Worm (Caenorhabditis elegans) whole organism, young adult: Measurements from ENCODE around the gene ncl-1.
A peak's percentile ranks its signal among the peaks of the same experiment; 100 is the strongest.

Source experiments
- B0261.1 ChIP-seq: sonication (generic microtip); optimal IDR thresholded peaks from 2 replicates; lab custom pipeline; 2016; ENCODE audit warnings: mild to moderate bottlenecking, missing genetic modification characterization, moderate library complexity, missing compliant biosample characterization
- D2030.7 ChIP-seq: fragments of 200-800 bp; sonication (Bioruptor generic); IDR thresholded peaks from 2 replicates; pipeline ENCODE4 v1.3.6; 2022; ENCODE audit warnings: missing genetic modification reagents, missing genetic modification characterization, missing compliant biosample characterization
- F22D6.2 ChIP-seq: sonication (generic microtip); optimal IDR thresholded peaks from 2 replicates; lab custom pipeline; 2016; ENCODE audit warnings: mild to moderate bottlenecking, missing genetic modification characterization, missing compliant biosample characterization
- F33H1.4 ChIP-seq: fragments of 200-800 bp; sonication (Bioruptor generic); IDR thresholded peaks from 2 replicates; pipeline ENCODE4 v1.3.6; 2022; ENCODE audit warnings: missing genetic modification reagents, missing genetic modification characterization, missing compliant biosample characterization
- K12H6.12 ChIP-seq: fragments of 200-800 bp; sonication (Bioruptor generic); optimal IDR thresholded peaks from 2 replicates; lab custom pipeline; 2018; ENCODE audit warnings: mild to moderate bottlenecking, missing genetic modification characterization, missing compliant biosample characterization
- Y53F4B.3 ChIP-seq: fragments of 200-800 bp; sonication (Bioruptor generic); IDR thresholded peaks from 2 replicates; pipeline ENCODE4 v1.3.6; 2022; ENCODE audit warnings: missing genetic modification reagents, missing genetic modification characterization, missing compliant biosample characterization
- ZK185.1 ChIP-seq: sonication (generic microtip); optimal IDR thresholded peaks from 2 replicates; lab custom pipeline; 2016; ENCODE audit warnings: mild to moderate bottlenecking, missing genetic modification characterization, missing compliant biosample characterization; ENCODE audit not compliant: poor library complexity, severe bottlenecking
- akir-1 ChIP-seq: fragments of 200-800 bp; sonication (Bioruptor generic); optimal IDR thresholded peaks from 2 replicates; lab custom pipeline; 2018; ENCODE audit warnings: mild to moderate bottlenecking, missing genetic modification characterization, moderate library complexity, missing compliant biosample characterization
- ama-1 ChIP-seq, 3 experiments: fragments of 150-350 bp in 1 of 3; sonication (generic microtip) in 2 of 3; optimal IDR thresholded peaks; 2 replicates each; lab custom pipeline; 2014 to 2018; ENCODE audit warnings: missing biosample characterization in 2 of 3, missing genetic modification characterization in 2 of 3, missing genetic modification reagents in 2 of 3
- athp-1 ChIP-seq: sonication (generic microtip); optimal IDR thresholded peaks from 2 replicates; lab custom pipeline; 2017; ENCODE audit warnings: mild to moderate bottlenecking, missing genetic modification characterization, missing compliant biosample characterization
- attf-5 ChIP-seq: fragments of 200-800 bp; sonication (Bioruptor generic); optimal IDR thresholded peaks from 2 replicates; lab custom pipeline; 2018; ENCODE audit warnings: mild to moderate bottlenecking, missing genetic modification characterization, missing compliant biosample characterization
- bed-2 ChIP-seq: fragments of 200-800 bp; sonication (Bioruptor generic); IDR thresholded peaks from 2 replicates; pipeline ENCODE4 v1.3.6; 2022; ENCODE audit warnings: missing genetic modification reagents, missing genetic modification characterization, missing compliant biosample characterization
- cebp-1 ChIP-seq, 2 experiments: fragments of 200-800 bp in 1 of 2; sonication (Bioruptor generic) in 1 of 2; sonication (generic microtip) in 1 of 2; IDR thresholded peaks in 1 of 2; optimal IDR thresholded peaks in 1 of 2; 2 replicates each; pipeline versions ENCODE4 v1.3.6 to Lab custom; 2017 to 2022; ENCODE audit warnings: missing compliant biosample characterization in 2 of 2, missing genetic modification characterization in 2 of 2, mild to moderate bottlenecking in 1 of 2, missing genetic modification reagents in 1 of 2, moderate library complexity in 1 of 2
- ceh-100 ChIP-seq: fragments of 200-800 bp; sonication (Bioruptor generic); IDR thresholded peaks from 2 replicates; pipeline ENCODE4 v1.3.6; 2022; ENCODE audit warnings: missing genetic modification reagents, missing genetic modification characterization, missing compliant biosample characterization
- ceh-40 ChIP-seq: fragments of 200-800 bp; sonication (Bioruptor generic); IDR thresholded peaks from 2 replicates; pipeline ENCODE4 v1.3.6; 2022; ENCODE audit warnings: missing genetic modification characterization, missing compliant biosample characterization
- ceh-58 ChIP-seq: fragments of 200-800 bp; sonication (Bioruptor generic); IDR thresholded peaks from 2 replicates; pipeline ENCODE4 v1.3.6; 2022; ENCODE audit warnings: missing genetic modification characterization, missing compliant biosample characterization
- ceh-91 ChIP-seq: fragments of 200-800 bp; sonication (Bioruptor generic); IDR thresholded peaks from 2 replicates; pipeline ENCODE4 v1.3.6; 2022; ENCODE audit warnings: missing genetic modification reagents, missing genetic modification characterization, missing compliant biosample characterization
- die-1 ChIP-seq: sonication (generic microtip); optimal IDR thresholded peaks from 2 replicates; lab custom pipeline; 2016; ENCODE audit warnings: missing genotype, mild to moderate bottlenecking, missing genetic modification characterization, missing compliant biosample characterization
- efl-1 ChIP-seq: fragments of 150-350 bp; optimal IDR thresholded peaks from 2 replicates; lab custom pipeline; 2014; ENCODE audit warnings: missing biosample characterization, missing genetic modification reagents, missing genetic modification characterization
- hlh-26 ChIP-seq: fragments of 200-800 bp; sonication (Bioruptor generic); conservative IDR thresholded peaks from 2 replicates; pipeline ENCODE4 v1.3.6; 2022; ENCODE audit warnings: missing genetic modification reagents, missing genetic modification characterization, missing compliant biosample characterization
- let-526 ChIP-seq: fragments of 200-800 bp; sonication (Bioruptor generic); IDR thresholded peaks from 2 replicates; pipeline ENCODE4 v1.3.6; 2022; ENCODE audit warnings: missing genetic modification reagents, missing genetic modification characterization, missing compliant biosample characterization
- lin-40 ChIP-seq: sonication (generic microtip); optimal IDR thresholded peaks from 2 replicates; lab custom pipeline; 2016; ENCODE audit warnings: missing genetic modification characterization, mild to moderate bottlenecking, missing compliant biosample characterization, missing genotype, missing genetic modification reagents
- lin-54 ChIP-seq: fragments of 200-800 bp; sonication (Bioruptor generic); optimal IDR thresholded peaks from 2 replicates; lab custom pipeline; 2018; ENCODE audit warnings: mild to moderate bottlenecking, missing genetic modification characterization, missing compliant biosample characterization
- lsl-1 ChIP-seq: fragments of 200-800 bp; sonication (Bioruptor generic); optimal IDR thresholded peaks from 2 replicates; lab custom pipeline; 2018; ENCODE audit warnings: mild to moderate bottlenecking, missing genetic modification characterization, moderate library complexity, missing compliant biosample characterization
- madf-3 ChIP-seq: fragments of 200-800 bp; sonication (Bioruptor generic); IDR thresholded peaks from 2 replicates; pipeline ENCODE4 v1.3.6; 2022; ENCODE audit warnings: missing genetic modification reagents, missing genetic modification characterization, missing compliant biosample characterization
- madf-6 ChIP-seq: fragments of 200-800 bp; sonication (Bioruptor generic); IDR thresholded peaks from 2 replicates; pipeline ENCODE4 v1.3.6; 2022; ENCODE audit warnings: missing genetic modification reagents, missing genetic modification characterization, missing compliant biosample characterization
- madf-8 ChIP-seq: fragments of 200-800 bp; sonication (Bioruptor generic); conservative IDR thresholded peaks from 2 replicates; pipeline ENCODE4 v1.3.6; 2022; ENCODE audit warnings: missing genetic modification reagents, missing genetic modification characterization, missing compliant biosample characterization
- mes-4 ChIP-seq: sonication (generic microtip); optimal IDR thresholded peaks from 2 replicates; lab custom pipeline; 2016; ENCODE audit warnings: missing genotype, missing genetic modification characterization, missing compliant biosample characterization
- nfya-1 ChIP-seq: sonication (generic microtip); optimal IDR thresholded peaks from 2 replicates; lab custom pipeline; 2017; ENCODE audit warnings: antibody characterized with exemption, missing compliant biosample characterization, missing genetic modification characterization, borderline replicate concordance; ENCODE audit not compliant: insufficient read depth
- nhr-120 ChIP-seq: fragments of 200-800 bp; sonication (Bioruptor generic); IDR thresholded peaks from 2 replicates; pipeline ENCODE4 v1.3.6; 2022; ENCODE audit warnings: missing genetic modification characterization, missing compliant biosample characterization
- nhr-27 ChIP-seq: fragments of 200-800 bp; sonication (Bioruptor generic); optimal IDR thresholded peaks from 2 replicates; lab custom pipeline; 2018; ENCODE audit warnings: mild to moderate bottlenecking, missing genetic modification characterization, moderate library complexity, missing compliant biosample characterization
- pbrm-1 ChIP-seq: fragments of 200-800 bp; sonication (Bioruptor generic); IDR thresholded peaks from 2 replicates; pipeline ENCODE4 v1.3.6; 2022; ENCODE audit warnings: missing genetic modification reagents, missing genetic modification characterization, missing compliant biosample characterization
- sea-2 ChIP-seq: fragments of 200-800 bp; sonication (Bioruptor generic); IDR thresholded peaks from 2 replicates; pipeline ENCODE4 v1.3.6; 2022; ENCODE audit warnings: missing genetic modification characterization, missing compliant biosample characterization
- snpc-1.1 ChIP-seq: sonication (generic microtip); optimal IDR thresholded peaks from 2 replicates; lab custom pipeline; 2017; ENCODE audit warnings: missing genetic modification characterization, mild to moderate bottlenecking, missing compliant biosample characterization, antibody characterized with exemption, moderate library complexity, missing genotype, missing genetic modification reagents; ENCODE audit not compliant: insufficient read depth
- snpc-3.4 ChIP-seq: sonication (generic microtip); optimal IDR thresholded peaks from 2 replicates; lab custom pipeline; 2017; ENCODE audit warnings: missing genetic modification characterization, mild to moderate bottlenecking, missing compliant biosample characterization, antibody characterized with exemption, moderate library complexity, missing genotype, missing genetic modification reagents
- zfh-2 ChIP-seq: fragments of 200-800 bp; sonication (Bioruptor generic); conservative IDR thresholded peaks from 2 replicates; pipeline ENCODE4 v1.3.6; 2022; ENCODE audit warnings: missing genetic modification reagents, missing genetic modification characterization, missing compliant biosample characterization
- ztf-18 ChIP-seq: sonication (generic microtip); optimal IDR thresholded peaks from 2 replicates; lab custom pipeline; 2016; ENCODE audit warnings: missing genotype, mild to moderate bottlenecking, missing genetic modification characterization, missing compliant biosample characterization
- ztf-25 ChIP-seq: fragments of 200-800 bp; sonication (Bioruptor generic); IDR thresholded peaks from 2 replicates; pipeline ENCODE4 v1.3.6; 2022; ENCODE audit warnings: missing genetic modification reagents, missing genetic modification characterization, missing compliant biosample characterization
- ztf-3 ChIP-seq: fragments of 200-800 bp; sonication (Bioruptor generic); optimal IDR thresholded peaks from 2 replicates; lab custom pipeline; 2018; ENCODE audit warnings: mild to moderate bottlenecking, missing genetic modification characterization, missing compliant biosample characterization
- ztf-6 ChIP-seq: fragments of 200-800 bp; sonication (Bioruptor generic); IDR thresholded peaks from 2 replicates; pipeline ENCODE4 v1.3.6; 2022; ENCODE audit warnings: missing genetic modification reagents, missing genetic modification characterization, missing compliant biosample characterization

The ncl-1 gene

DNA sequence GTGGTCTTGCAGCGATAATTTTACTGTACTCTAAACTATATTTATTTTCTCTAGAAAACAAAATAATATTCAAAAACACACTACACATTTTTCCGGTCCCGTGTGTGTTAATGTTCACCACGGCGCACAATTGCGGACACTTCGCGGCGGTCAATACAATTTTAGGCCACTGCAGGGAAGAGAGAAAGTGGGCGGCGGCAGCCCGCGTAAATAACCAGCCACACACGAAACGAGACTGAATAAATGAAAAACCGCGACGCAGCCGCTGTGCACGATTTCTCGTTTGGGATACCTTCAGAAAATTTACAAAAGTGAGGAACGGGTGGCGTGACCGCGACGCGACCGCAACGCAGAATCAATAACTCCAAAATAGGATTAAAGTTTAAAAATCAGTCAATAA is 8.6 kb upstream of the ncl-1 start (continued):
- no peak for TF ChIP-seq athp-1 (tag; lab: Kevin White, UChicago)
- TF ChIP-seq, all 124 proteins: peak for 16

DNA sequence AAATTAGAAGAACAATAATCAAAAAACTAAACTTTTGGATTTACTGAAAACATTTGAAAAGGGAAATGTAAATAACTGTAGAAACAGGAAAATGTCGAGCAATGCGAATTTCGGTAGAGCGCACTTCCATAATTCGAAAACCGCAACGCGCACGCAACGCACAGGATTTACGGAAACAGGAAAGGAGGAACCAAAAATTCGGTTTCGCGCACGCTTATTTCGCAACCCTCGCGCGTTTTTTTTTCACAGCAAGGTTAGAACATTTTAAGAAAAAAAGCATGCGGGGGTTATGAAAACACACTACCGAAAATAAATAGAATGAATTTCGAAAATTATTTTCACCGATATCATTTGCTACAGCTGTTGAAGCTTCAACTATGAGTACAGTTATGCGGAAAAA is 8.0 kb upstream of the ncl-1 start:
- no peak for TF ChIP-seq cebp-1 (GFP tag; IDR thresholded peaks at IDR 0.05; lab: Robert Waterston, UW)
- TF ChIP-seq cebp-1 (tag; optimal IDR thresholded peaks at IDR 0.05; lab: Kevin White, UChicago) = peak; percentile 73
- TF ChIP-seq B0261.1 (tag; lab: Kevin White, UChicago) = no peak
- peak; percentile 31 for TF ChIP-seq snpc-1.1
- TF ChIP-seq ama-1 (optimal IDR thresholded peaks at IDR 0.05; lab: Kevin White, UChicago) = no peak
- no peak for TF ChIP-seq ama-1 (GFP tag; optimal IDR thresholded peaks at IDR 0.05; lab: Kevin White, UChicago)
- 0 out of 2 replicates have a peak, but pooled peaks have one; percentile 52 for TF ChIP-seq madf-3 (GFP tag; lab: Robert Waterston, UW)

DNA sequence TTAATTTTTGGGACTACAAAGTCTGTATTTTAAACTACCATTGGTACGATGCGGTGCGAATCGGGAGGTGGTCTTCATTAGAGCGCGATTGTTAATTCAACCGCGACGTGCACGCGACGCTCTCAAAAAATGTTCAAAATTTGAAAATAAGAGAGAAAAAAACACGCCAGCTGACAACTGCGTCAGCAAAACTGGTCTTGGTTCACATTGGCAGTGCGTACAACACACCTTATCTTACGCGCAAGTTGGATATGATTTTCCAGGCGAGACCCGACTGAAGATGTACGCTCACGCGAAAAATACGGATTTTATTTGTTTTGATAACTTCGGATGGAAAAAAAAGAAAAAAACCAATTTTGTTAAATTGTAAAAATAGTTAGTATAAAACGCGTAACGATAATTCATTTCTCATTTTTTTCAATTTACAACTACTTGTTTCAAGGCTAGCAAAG is 7.6 kb upstream of the ncl-1 start, which contains the start of gene C03B8.3:
C03B8.3 (plus strand) TSS at position 402 of the 452 bp plus-strand sequence.
- TF ChIP-seq ceh-91 (GFP tag; lab: Robert Waterston, UW) (peak; percentile 38; the same call in 1 of the 2 replicates), ztf-3 (GFP tag; lab: Kevin White, UChicago) (no peak), madf-8 (GFP tag; lab: Robert Waterston, UW) (peak; percentile 30; the same call in 1 of the 2 replicates), lsl-1 (GFP tag; lab: Kevin White, UChicago) (peak; percentile 18), ztf-6 (GFP tag; lab: Robert Waterston, UW) (no peak), Y53F4B.3 (no peak), ztf-18 (tag; lab: Kevin White, UChicago) (peak; percentile 86), nhr-27 (no peak), D2030.7 (GFP tag; lab: Robert Waterston, UW) (no peak), ceh-100 (GFP tag; lab: Robert Waterston, UW) (no peak), ztf-25 (GFP tag; lab: Robert Waterston, UW) (no peak), efl-1 (GFP tag; lab: Kevin White, UChicago) (no peak), lin-40 (tag; lab: Kevin White, UChicago) (no peak), let-526 (no peak), F33H1.4 (GFP tag; lab: Robert Waterston, UW) (peak; percentile 34), die-1 (tag; lab: Kevin White, UChicago) (no peak), nfya-1 (tag; lab: Kevin White, UChicago) (no peak), pbrm-1 (0 out of 2 replicates have a peak, but pooled peaks have one; percentile 34), mes-4 (tag; lab: Kevin White, UChicago) (no peak), F22D6.2 (tag; lab: Kevin White, UChicago) (no peak), ceh-58 (GFP tag; lab: Robert Waterston, UW) (no peak), hlh-26 (GFP tag; lab: Robert Waterston, UW) (no peak), sea-2 (GFP tag; lab: Robert Waterston, UW) (no peak), K12H6.12 (tag; lab: Kevin White, UChicago) (no peak), nhr-120 (GFP tag; lab: Robert Waterston, UW) (no peak), madf-6 (peak; percentile 57; the same call in 1 of the 2 replicates), akir-1 (no peak), ceh-40 (GFP tag; lab: Robert Waterston, UW) (no peak), bed-2 (GFP tag; lab: Robert Waterston, UW) (no peak), snpc-3.4 (tag; lab: Kevin White, UChicago) (no peak), lin-54 (peak; percentile 17), ZK185.1 (no peak), zfh-2 (no peak), attf-5 (peak; percentile 25), athp-1 (tag; lab: Kevin White, UChicago) (no peak)
- TF ChIP-seq, all 124 proteins: peak for 9
